Fruit fly (Drosophila melanogaster) whole organism, embryonic: ENCODE results near the gene L2HGDH.
A peak's percentile ranks its signal among the peaks of the same experiment; 100 is the strongest.

Experiments
- Blimp-1 ChIP-seq: fragments of 200-800 bp; sonication (Bioruptor generic); optimal IDR thresholded peaks from 3 replicates; lab custom pipeline; 2018; ENCODE audit warnings: missing biosample characterization, missing genetic modification characterization, mild to moderate bottlenecking, moderate library complexity, missing genetic modification reagents
- Bteb2 ChIP-seq: fragments of 200-800 bp; sonication (Bioruptor generic); optimal IDR thresholded peaks from 2 replicates; lab custom pipeline; 2016; ENCODE audit warnings: missing biosample characterization, missing genetic modification characterization
- C15 ChIP-seq: fragments of 200-800 bp; sonication (Bioruptor generic); IDR thresholded peaks from 3 replicates; pipeline ENCODE4 v1.3.6; 2022; ENCODE audit warnings: missing biosample characterization, missing genetic modification characterization
- CG10431 ChIP-seq: fragments of 200-800 bp; sonication (Bioruptor generic); optimal IDR thresholded peaks from 3 replicates; lab custom pipeline; 2018; ENCODE audit warnings: missing biosample characterization, mild to moderate bottlenecking, missing genetic modification characterization
- CG13424 ChIP-seq: fragments of 200-800 bp; sonication (Bioruptor generic); optimal IDR thresholded peaks from 2 replicates; lab custom pipeline; 2019; ENCODE audit warnings: missing biosample characterization, mild to moderate bottlenecking, missing genetic modification characterization, moderate library complexity
- CG16815 ChIP-seq: fragments of 200-800 bp; sonication (Bioruptor generic); optimal IDR thresholded peaks from 3 replicates; lab custom pipeline; 2017; ENCODE audit warnings: missing biosample characterization, mild to moderate bottlenecking, missing genetic modification characterization
- CG17612 ChIP-seq: fragments of 200-800 bp; sonication (Bioruptor generic); IDR thresholded peaks from 2 replicates; pipeline ENCODE4 v1.3.6; 2022; ENCODE audit warnings: missing biosample characterization, missing genetic modification characterization
- CG17802 ChIP-seq: fragments of 200-800 bp; sonication (Bioruptor generic); optimal IDR thresholded peaks from 2 replicates; lab custom pipeline; 2018; ENCODE audit warnings: missing biosample characterization, mild to moderate bottlenecking, missing genetic modification characterization, moderate library complexity
- CG1832 ChIP-seq: fragments of 200-800 bp; sonication (Bioruptor generic); optimal IDR thresholded peaks from 2 replicates; lab custom pipeline; 2017; ENCODE audit warnings: missing biosample characterization, mild to moderate bottlenecking, missing genetic modification characterization, inconsistent platforms
- CG4730 ChIP-seq: fragments of 200-800 bp; sonication (Bioruptor generic); IDR thresholded peaks from 2 replicates; pipeline ENCODE4 v1.3.6; 2022; ENCODE audit warnings: missing biosample characterization, missing genetic modification characterization
- CG4820 ChIP-seq: fragments of 200-800 bp; sonication (Bioruptor generic); optimal IDR thresholded peaks from 3 replicates; lab custom pipeline; 2016; ENCODE audit warnings: missing biosample characterization, missing genetic modification characterization
- CG4854 ChIP-seq: fragments of 200-800 bp; sonication (Bioruptor generic); optimal IDR thresholded peaks from 2 replicates; lab custom pipeline; 2016; ENCODE audit warnings: missing biosample characterization, missing genetic modification characterization, inconsistent platforms
- CG7357 ChIP-seq: fragments of 200-800 bp; sonication (Bioruptor generic); IDR thresholded peaks from 3 replicates; pipeline ENCODE4 v1.3.6; 2022; ENCODE audit warnings: missing biosample characterization, missing genetic modification characterization
- CG8089 ChIP-seq: fragments of 200-800 bp; sonication (Bioruptor generic); optimal IDR thresholded peaks from 3 replicates; lab custom pipeline; 2016; ENCODE audit warnings: missing biosample characterization, missing genetic modification characterization
- CG8359 ChIP-seq: fragments of 200-800 bp; sonication (Bioruptor generic); optimal IDR thresholded peaks from 2 replicates; lab custom pipeline; 2017; ENCODE audit warnings: missing biosample characterization, mild to moderate bottlenecking, missing genetic modification characterization, borderline replicate concordance
- Chrac-16 ChIP-seq: fragments of 200-800 bp; sonication (Bioruptor generic); optimal IDR thresholded peaks from 3 replicates; lab custom pipeline; 2016; ENCODE audit warnings: missing biosample characterization, missing genetic modification characterization
- Elba2 ChIP-seq: fragments of 200-800 bp; sonication (Bioruptor generic); optimal IDR thresholded peaks from 3 replicates; lab custom pipeline; 2016; ENCODE audit warnings: missing biosample characterization, missing genetic modification characterization
- Ets97D ChIP-seq: fragments of 200-800 bp; sonication (Bioruptor generic); optimal IDR thresholded peaks from 3 replicates; lab custom pipeline; 2016; ENCODE audit warnings: missing biosample characterization, missing genetic modification characterization
- Fer2 ChIP-seq: fragments of 200-800 bp; sonication (Bioruptor generic); optimal IDR thresholded peaks from 2 replicates; lab custom pipeline; 2018; ENCODE audit warnings: missing biosample characterization, mild to moderate bottlenecking, missing genetic modification characterization, moderate library complexity
- HHEX ChIP-seq: fragments of 200-800 bp; sonication (Bioruptor generic); optimal IDR thresholded peaks from 3 replicates; lab custom pipeline; 2017; ENCODE audit warnings: missing biosample characterization, mild to moderate bottlenecking, missing genetic modification characterization, missing genetic modification reagents
- Hmr ChIP-seq: fragments of 200-800 bp; sonication (Bioruptor generic); optimal IDR thresholded peaks from 3 replicates; lab custom pipeline; 2017; ENCODE audit warnings: mild to moderate bottlenecking, missing biosample characterization, missing genetic modification reagents, missing genetic modification characterization
- Hsf ChIP-seq: fragments of 200-800 bp; sonication (Bioruptor generic); optimal IDR thresholded peaks from 3 replicates; lab custom pipeline; 2016; ENCODE audit warnings: missing biosample characterization, missing genetic modification characterization
- MESR4 ChIP-seq: fragments of 200-800 bp; sonication (Bioruptor generic); optimal IDR thresholded peaks from 2 replicates; lab custom pipeline; 2018; ENCODE audit warnings: missing biosample characterization, mild to moderate bottlenecking, missing genetic modification characterization, moderate library complexity
- NC2β ChIP-seq: fragments of 200-800 bp; sonication (Bioruptor generic); optimal IDR thresholded peaks from 2 replicates; lab custom pipeline; 2016; ENCODE audit warnings: missing biosample characterization, missing genetic modification characterization
- Poxn ChIP-seq: fragments of 200-800 bp; sonication (Bioruptor generic); IDR thresholded peaks from 2 replicates; pipeline ENCODE4 v1.3.6; 2022; ENCODE audit warnings: missing biosample characterization, missing genetic modification characterization
- Rx ChIP-seq: fragments of 200-800 bp; sonication (Bioruptor generic); IDR thresholded peaks from 2 replicates; pipeline ENCODE4 v1.3.6; 2022; ENCODE audit warnings: missing biosample characterization, missing genetic modification characterization
- Usf ChIP-seq: fragments of 200-800 bp; sonication (Bioruptor generic); optimal IDR thresholded peaks from 2 replicates; lab custom pipeline; 2017; ENCODE audit warnings: missing genotype, missing biosample characterization, missing genetic modification characterization
- Xrp1 ChIP-seq: fragments of 200-800 bp; sonication (Bioruptor generic); IDR thresholded peaks from 2 replicates; pipeline ENCODE4 v1.3.6; 2022; ENCODE audit warnings: missing biosample characterization, missing genetic modification characterization
- aop ChIP-seq: fragments of 200-800 bp; sonication (Bioruptor generic); IDR thresholded peaks from 2 replicates; pipeline ENCODE4 v1.3.6; 2022; ENCODE audit warnings: missing biosample characterization, missing genetic modification characterization
- br ChIP-seq: fragments of >200 bp; optimal IDR thresholded peaks from 2 replicates; lab custom pipeline; 2017
- cas ChIP-seq: fragments of 200-800 bp; sonication (Bioruptor generic); IDR thresholded peaks from 2 replicates; pipeline ENCODE4 v1.3.6; 2022; ENCODE audit warnings: missing biosample characterization, missing genetic modification characterization
- caup ChIP-seq: fragments of 200-800 bp; sonication (Bioruptor generic); optimal IDR thresholded peaks from 3 replicates; lab custom pipeline; 2017; ENCODE audit warnings: missing biosample characterization, mild to moderate bottlenecking, missing genetic modification characterization, moderate library complexity; ENCODE audit not compliant: severe bottlenecking
- chinmo ChIP-seq: fragments of 200-800 bp; sonication (Bioruptor generic); IDR thresholded peaks from 4 replicates; pipeline ENCODE4 v1.3.6; 2022; ENCODE audit warnings: missing biosample characterization, missing genetic modification characterization; ENCODE audit not compliant: partially characterized antibody
- crp ChIP-seq, 2 experiments: fragments of 200-800 bp; sonication (Bioruptor generic); optimal IDR thresholded peaks; 2 replicates in 1 of 2; 3 replicates in 1 of 2; lab custom pipeline; 2017; ENCODE audit warnings: missing biosample characterization in 2 of 2, missing genetic modification characterization in 2 of 2, mild to moderate bottlenecking in 1 of 2, moderate library complexity in 1 of 2
- fd96Cb ChIP-seq: fragments of 200-800 bp; sonication (Bioruptor generic); optimal IDR thresholded peaks from 2 replicates; lab custom pipeline; 2018; ENCODE audit warnings: missing biosample characterization, mild to moderate bottlenecking, missing genetic modification characterization, moderate library complexity
- gsb-n ChIP-seq: fragments of 200-800 bp; sonication (Bioruptor generic); optimal IDR thresholded peaks from 3 replicates; lab custom pipeline; 2018; ENCODE audit warnings: missing biosample characterization, mild to moderate bottlenecking, missing genetic modification characterization
- ham ChIP-seq: fragments of 200-800 bp; sonication (Bioruptor generic); IDR thresholded peaks from 2 replicates; pipeline ENCODE4 v1.3.6; 2022; ENCODE audit warnings: missing biosample characterization, missing genetic modification characterization
- lov ChIP-seq, 2 experiments: fragments of 200-800 bp in 1 of 2; fragments of >200 bp in 1 of 2; sonication (Bioruptor generic) in 1 of 2; IDR thresholded peaks in 1 of 2; optimal IDR thresholded peaks in 1 of 2; 2 replicates in 1 of 2; 3 replicates in 1 of 2; pipeline versions ENCODE4 v1.3.6 to Lab custom; 2017 to 2022; ENCODE audit warnings: missing biosample characterization in 1 of 2, missing genetic modification characterization in 1 of 2
- luna ChIP-seq: fragments of 200-800 bp; sonication (Bioruptor generic); optimal IDR thresholded peaks from 2 replicates; lab custom pipeline; 2016; ENCODE audit warnings: missing biosample characterization, missing genetic modification characterization
- nmo ChIP-seq: fragments of 200-800 bp; sonication (Bioruptor generic); optimal IDR thresholded peaks from 2 replicates; lab custom pipeline; 2018; ENCODE audit warnings: missing biosample characterization, mild to moderate bottlenecking, missing genetic modification characterization, moderate library complexity
- org-1 ChIP-seq: fragments of 200-800 bp; sonication (Bioruptor generic); optimal IDR thresholded peaks from 2 replicates; lab custom pipeline; 2017; ENCODE audit warnings: missing biosample characterization, missing genetic modification characterization
- otp ChIP-seq: fragments of 200-800 bp; sonication (Bioruptor generic); IDR thresholded peaks from 3 replicates; pipeline ENCODE4, ENCODE4 v1.3.6; 2022; ENCODE audit warnings: missing biosample characterization, missing genetic modification characterization
- pfk ChIP-seq: fragments of 200-800 bp; sonication (Bioruptor generic); optimal IDR thresholded peaks from 2 replicates; lab custom pipeline; 2018; ENCODE audit warnings: missing biosample characterization, mild to moderate bottlenecking, missing genetic modification characterization, moderate library complexity
- salm ChIP-seq: fragments of 200-800 bp; sonication (Bioruptor generic); optimal IDR thresholded peaks from 2 replicates; lab custom pipeline; 2018; ENCODE audit warnings: missing biosample characterization, mild to moderate bottlenecking, missing genetic modification characterization
- sob ChIP-seq: fragments of 200-800 bp; sonication (Bioruptor generic); IDR thresholded peaks from 2 replicates; pipeline ENCODE4 v1.3.6; 2022; ENCODE audit warnings: missing biosample characterization, missing genetic modification characterization
- sqz ChIP-seq: fragments of 200-800 bp; sonication (Bioruptor generic); optimal IDR thresholded peaks from 3 replicates; lab custom pipeline; 2018; ENCODE audit warnings: missing biosample characterization, mild to moderate bottlenecking, missing genetic modification characterization
- ttk ChIP-seq: fragments of 200-800 bp; sonication (Bioruptor generic); IDR thresholded peaks from 2 replicates; pipeline ENCODE4 v2.1.2; 2022; ENCODE audit warnings: missing biosample characterization, missing genetic modification characterization
- twi ChIP-seq: fragments of 200-800 bp; optimal IDR thresholded peaks from 2 replicates; lab custom pipeline; 2019; ENCODE audit warnings: missing biosample characterization, mild to moderate bottlenecking, missing genetic modification characterization, moderate library complexity
- unc-4 ChIP-seq: fragments of 200-800 bp; sonication (Bioruptor generic); IDR thresholded peaks from 2 replicates; pipeline ENCODE4 v1.3.6; 2022; ENCODE audit warnings: missing biosample characterization, missing genetic modification characterization; ENCODE audit not compliant: partially characterized antibody
- zen2 ChIP-seq: fragments of 200-800 bp; sonication (Bioruptor generic); IDR thresholded peaks from 3 replicates; pipeline ENCODE4 v1.3.6; 2022; ENCODE audit warnings: missing biosample characterization, missing genetic modification characterization; ENCODE audit not compliant: partially characterized antibody

The L2HGDH gene

DNA sequence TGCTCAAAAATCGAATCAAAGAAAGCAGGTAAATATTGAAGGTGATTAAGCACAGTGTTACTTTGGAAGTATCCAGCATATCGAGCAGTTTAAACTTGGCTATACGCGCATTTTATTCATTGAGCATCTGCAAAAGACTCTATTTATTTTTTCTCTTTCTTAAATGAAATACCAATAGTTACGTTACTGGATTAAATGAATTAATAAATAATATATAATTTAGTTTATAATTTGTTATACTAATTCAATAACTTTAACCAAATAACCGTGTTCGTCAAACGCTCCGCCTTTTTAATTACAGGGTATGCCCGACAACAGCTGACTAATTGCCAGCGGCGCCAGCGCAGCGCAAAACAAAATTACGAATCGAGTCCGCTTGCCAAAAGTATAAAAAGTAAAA is 7.4 kb downstream of the L2HGDH start (continued):
- TF ChIP-seq chinmo (GFP tag; lab: Robert Waterston, UW): no peak
- no peak for TF ChIP-seq salm (tag; lab: Kevin White, UChicago)
- 0 out of 2 replicates have a peak, but pooled peaks have one; percentile 14 for TF ChIP-seq CG4730 (GFP tag; lab: Robert Waterston, UW)
- no peak for TF ChIP-seq org-1 (GFP tag; lab: Kevin White, UChicago)
- TF ChIP-seq CG8359 (GFP tag; lab: Kevin White, UChicago): no peak
- TF ChIP-seq lov (optimal IDR thresholded peaks at IDR 0.05; lab: Kevin White, UChicago): no peak
- TF ChIP-seq lov (GFP tag; IDR thresholded peaks at IDR 0.05; lab: Robert Waterston, UW): no peak
- no peak for TF ChIP-seq Elba2 (GFP tag; lab: Kevin White, UChicago)
- peak; percentile 56 for TF ChIP-seq sob (GFP tag; lab: Robert Waterston, UW)
- TF ChIP-seq CG17802 (tag; lab: Kevin White, UChicago): no peak
- no peak for TF ChIP-seq unc-4 (GFP tag; lab: Robert Waterston, UW)
- no peak for TF ChIP-seq Ets97D (GFP tag; lab: Kevin White, UChicago)
- TF ChIP-seq pfk (GFP tag; lab: Kevin White, UChicago): no peak
- TF ChIP-seq CG10431 (GFP tag; lab: Kevin White, UChicago): no peak
- TF ChIP-seq C15 (GFP tag; lab: Robert Waterston, UW): 0 out of 3 replicates have a peak, but pooled peaks have one; percentile 45
- TF ChIP-seq CG7357 (GFP tag; lab: Robert Waterston, UW): 0 out of 3 replicates have a peak, but pooled peaks have one; percentile 13
- no peak for TF ChIP-seq NC2β (GFP tag; lab: Kevin White, UChicago)
- TF ChIP-seq CG17612: no peak
- TF ChIP-seq Blimp-1 (GFP tag; lab: Kevin White, UChicago): peak; percentile 27
- no peak for TF ChIP-seq fd96Cb (tag; lab: Kevin White, UChicago)
- TF ChIP-seq CG4820 (GFP tag; lab: Kevin White, UChicago): no peak
- no peak for TF ChIP-seq CG16815 (GFP tag; lab: Kevin White, UChicago)
- no peak for TF ChIP-seq Bteb2 (GFP tag; lab: Kevin White, UChicago)
- no peak for TF ChIP-seq luna (GFP tag; lab: Kevin White, UChicago)
- TF ChIP-seq HHEX: peak; percentile 57
- TF ChIP-seq Usf: no peak
- no peak for TF ChIP-seq Poxn
- TF ChIP-seq zen2 (GFP tag; lab: Robert Waterston, UW): no peak
- TF ChIP-seq cas (GFP tag; lab: Robert Waterston, UW): 0 out of 2 replicates have a peak, but pooled peaks have one; percentile 12
- no peak for TF ChIP-seq CG8089 (GFP tag; lab: Kevin White, UChicago)
- TF ChIP-seq Rx (GFP tag; lab: Robert Waterston, UW): no peak
- no peak for TF ChIP-seq gsb-n (tag; lab: Kevin White, UChicago)
- TF ChIP-seq ttk (GFP tag; lab: Robert Waterston, UW): no peak
- TF ChIP-seq ham (GFP tag; lab: Robert Waterston, UW): no peak
- no peak for TF ChIP-seq CG1832 (GFP tag; lab: Kevin White, UChicago)
- TF ChIP-seq otp (GFP tag; lab: Robert Waterston, UW): no peak
- TF ChIP-seq caup (GFP tag; lab: Kevin White, UChicago): no peak
- no peak for TF ChIP-seq twi (tag; lab: Kevin White, UChicago)
- no peak for TF ChIP-seq Chrac-16 (GFP tag; lab: Kevin White, UChicago)
- no peak for TF ChIP-seq Hsf (GFP tag; lab: Kevin White, UChicago)
- TF ChIP-seq crp (GFP tag; optimal IDR thresholded peaks at IDR 0.05; lab: Kevin White, UChicago): peak in 1 of 2 experiments; percentile 16
- TF ChIP-seq Xrp1 (GFP tag; lab: Robert Waterston, UW): peak; percentile 42; the same call in 1 of the 2 replicates
- TF ChIP-seq MESR4 (GFP tag; lab: Kevin White, UChicago): no peak
- no peak for TF ChIP-seq aop (GFP tag; lab: Robert Waterston, UW)
- no peak for TF ChIP-seq Fer2
- TF ChIP-seq br: no peak
- no peak for TF ChIP-seq sqz (GFP tag; lab: Kevin White, UChicago)
- TF ChIP-seq CG4854: no peak
- TF ChIP-seq nmo (GFP tag; lab: Kevin White, UChicago): no peak
- TF ChIP-seq Hmr (GFP tag; lab: Kevin White, UChicago): no peak
- TF ChIP-seq CG13424 (tag; lab: Kevin White, UChicago): peak; percentile 19
